Worm (Caenorhabditis elegans) whole organism, young adult: ENCODE results near the gene K09C4.5.

Source experiments
- B0336.3 ChIP-seq: fragments of 200-800 bp; sonication (Bioruptor generic); IDR thresholded peaks from 2 replicates; pipeline ENCODE4 v1.3.6; 2022; ENCODE audit warnings: missing genetic modification characterization, missing compliant biosample characterization
- F39B2.1 ChIP-seq: fragments of 200-800 bp; sonication (Bioruptor generic); IDR thresholded peaks from 2 replicates; pipeline ENCODE4 v1.3.6; 2022; ENCODE audit warnings: missing genetic modification reagents, missing genetic modification characterization, missing compliant biosample characterization
- K11D2.4 ChIP-seq: fragments of 200-800 bp; sonication (Bioruptor generic); IDR thresholded peaks from 2 replicates; pipeline ENCODE4 v1.3.6; 2022; ENCODE audit warnings: missing genetic modification reagents, missing genetic modification characterization, missing compliant biosample characterization
- Y53F4B.3 ChIP-seq: fragments of 200-800 bp; sonication (Bioruptor generic); IDR thresholded peaks from 2 replicates; pipeline ENCODE4 v1.3.6; 2022; ENCODE audit warnings: missing genetic modification reagents, missing genetic modification characterization, missing compliant biosample characterization
- Y67H2A.10 ChIP-seq: fragments of 200-800 bp; sonication (Bioruptor generic); conservative IDR thresholded peaks from 2 replicates; pipeline ENCODE4 v1.3.6; 2022; ENCODE audit warnings: missing genetic modification reagents, missing genetic modification characterization, missing compliant biosample characterization
- aptf-3 ChIP-seq: fragments of 200-800 bp; sonication (Bioruptor generic); IDR thresholded peaks from 2 replicates; pipeline ENCODE4 v1.3.6; 2022; ENCODE audit warnings: missing genetic modification characterization, missing compliant biosample characterization
- ceh-79 ChIP-seq: sonication (generic microtip); optimal IDR thresholded peaks from 2 replicates; lab custom pipeline; 2017; ENCODE audit warnings: mild to moderate bottlenecking, missing genetic modification characterization, missing compliant biosample characterization
- ets-4 ChIP-seq: fragments of 200-800 bp; sonication (Bioruptor generic); optimal IDR thresholded peaks from 2 replicates; lab custom pipeline; 2018; ENCODE audit warnings: mild to moderate bottlenecking, missing genetic modification characterization, missing compliant biosample characterization
- let-607 ChIP-seq, 2 experiments: fragments of 200-800 bp in 1 of 2; sonication (Bioruptor generic) in 1 of 2; sonication (generic microtip) in 1 of 2; optimal IDR thresholded peaks; 2 replicates each; lab custom pipeline; 2016 to 2018; ENCODE audit warnings: mild to moderate bottlenecking in 2 of 2, missing compliant biosample characterization in 2 of 2, missing genetic modification characterization in 2 of 2, moderate library complexity in 2 of 2, missing genotype in 1 of 2
- lsl-1 ChIP-seq: fragments of 200-800 bp; sonication (Bioruptor generic); optimal IDR thresholded peaks from 2 replicates; lab custom pipeline; 2018; ENCODE audit warnings: mild to moderate bottlenecking, missing genetic modification characterization, moderate library complexity, missing compliant biosample characterization
- snpc-3.4 ChIP-seq: sonication (generic microtip); optimal IDR thresholded peaks from 2 replicates; lab custom pipeline; 2017; ENCODE audit warnings: missing genetic modification characterization, mild to moderate bottlenecking, missing compliant biosample characterization, antibody characterized with exemption, moderate library complexity, missing genotype, missing genetic modification reagents
- snpc-4 ChIP-seq, 5 experiments: fragments of 150-350 bp in 1 of 5; sonication (generic microtip) in 4 of 5; optimal IDR thresholded peaks; 2 replicates each; lab custom pipeline; 2014 to 2018; ENCODE audit warnings: missing genetic modification characterization in 5 of 5, missing biosample characterization in 3 of 5, antibody characterized with exemption in 2 of 5, mild to moderate bottlenecking in 2 of 5, missing compliant biosample characterization in 2 of 5, missing genotype in 2 of 5, moderate library complexity in 2 of 5, missing genetic modification reagents in 1 of 5
- tlf-1 ChIP-seq: fragments of 200-800 bp; sonication (Bioruptor generic); optimal IDR thresholded peaks from 2 replicates; lab custom pipeline; 2018; ENCODE audit warnings: mild to moderate bottlenecking, missing genetic modification characterization, missing compliant biosample characterization

DNA sequence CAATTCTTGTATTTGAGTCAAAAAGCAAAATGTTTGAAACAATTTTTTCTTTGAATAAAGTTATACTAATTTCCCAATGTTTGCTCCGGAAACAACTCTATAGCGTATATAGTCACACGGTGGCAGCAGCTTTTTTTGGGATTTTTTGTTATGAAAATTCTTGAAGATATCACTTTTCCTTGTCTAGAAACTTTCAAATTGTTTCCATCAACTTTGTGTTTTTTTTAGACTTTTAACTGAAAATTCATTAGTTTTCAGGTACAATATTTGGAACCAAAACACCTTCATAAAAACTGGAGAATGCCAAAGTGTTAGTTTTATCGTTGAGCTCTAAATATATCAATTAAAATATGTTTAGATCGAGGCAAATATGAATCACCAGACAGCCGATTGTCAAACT, 9.9 kb upstream of the K09C4.5 start, which contains the start of gene K09C4.7:
- no peak for TF ChIP-seq let-607 (tag; optimal IDR thresholded peaks at IDR 0.05; lab: Kevin White, UChicago)
- TF ChIP-seq lsl-1 (GFP tag; lab: Kevin White, UChicago) = no peak
- TF ChIP-seq ets-4 (GFP tag; lab: Kevin White, UChicago) = no peak
- no peak for TF ChIP-seq snpc-4 (GFP tag; optimal IDR thresholded peaks at IDR 0.05; lab: Kevin White, UChicago)
- TF ChIP-seq snpc-4 (tag; optimal IDR thresholded peaks at IDR 0.05; lab: Kevin White, UChicago) = no peak
- TF ChIP-seq ceh-79 = no peak
- no peak for TF ChIP-seq aptf-3 (GFP tag; lab: Robert Waterston, UW)
- no peak for TF ChIP-seq K11D2.4
- TF ChIP-seq Y67H2A.10 (GFP tag; lab: Robert Waterston, UW) = no peak
- no peak for TF ChIP-seq tlf-1 (GFP tag; lab: Kevin White, UChicago)
- TF ChIP-seq snpc-3.4 (tag; lab: Kevin White, UChicago) = no peak
- no peak for TF ChIP-seq B0336.3 (GFP tag; lab: Robert Waterston, UW)
- no peak for TF ChIP-seq F39B2.1 (GFP tag; lab: Robert Waterston, UW)
- no peak for TF ChIP-seq Y53F4B.3 (GFP tag; lab: Robert Waterston, UW)
